Fruit fly (Drosophila melanogaster): Measurements from ENCODE around the gene Gr98a.
A peak's percentile ranks its signal among the peaks of the same experiment; 100 is the strongest.

Gene Gr98a

DNA sequence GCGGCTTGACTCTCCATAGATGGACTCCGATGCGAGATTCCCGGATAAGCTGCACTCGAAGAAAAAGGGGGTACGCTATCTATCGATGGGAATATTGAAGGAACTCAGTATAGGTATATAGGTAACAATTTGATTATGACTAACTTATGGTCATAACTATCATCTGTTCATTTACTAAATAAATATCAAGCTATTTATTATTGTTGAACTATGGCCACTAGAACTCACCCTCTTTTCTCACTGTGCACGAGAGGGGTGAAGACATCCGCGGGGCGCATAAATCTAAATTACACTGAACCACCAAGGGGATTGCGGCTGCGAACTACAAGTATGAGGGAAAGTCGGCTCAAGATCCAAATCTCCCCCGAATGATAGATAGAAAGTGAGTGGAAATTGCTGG is 47.1 kb upstream of the Gr98a start, which contains the start of gene CG44290 (continued):
- TF ChIP-seq lmd (GFP tag; IDR thresholded peaks at IDR 0.05) (peak; percentile 39), CG1602 (GFP tag; optimal IDR thresholded peaks at IDR 0.05) (peak; percentile 10), pnt (GFP tag; optimal IDR thresholded peaks at IDR 0.05) (peak; percentile 53), Elba2 (GFP tag; optimal IDR thresholded peaks at IDR 0.05) (no peak), sr (GFP tag; IDR thresholded peaks at IDR 0.05) (no peak), CG13296 (GFP tag; optimal IDR thresholded peaks at IDR 0.05) (no peak), CG12299 (tag; optimal IDR thresholded peaks at IDR 0.05) (no peak), sima (GFP tag; optimal IDR thresholded peaks at IDR 0.05) (no peak), CG14441 (GFP tag; IDR thresholded peaks at IDR 0.05) (no peak), CG18619 (GFP tag; optimal IDR thresholded peaks at IDR 0.05) (no peak), CG2202 (tag; optimal IDR thresholded peaks at IDR 0.05) (peak; percentile 25), otp (GFP tag; IDR thresholded peaks at IDR 0.05) (peak; percentile 66; the same call in 1 of the 3 replicates), CG7839 (tag; optimal IDR thresholded peaks at IDR 0.05) (peak; percentile 57), CG17385 (GFP tag; optimal IDR thresholded peaks at IDR 0.05) (peak; percentile 23), sug (tag; optimal IDR thresholded peaks at IDR 0.05) (no peak)

DNA sequence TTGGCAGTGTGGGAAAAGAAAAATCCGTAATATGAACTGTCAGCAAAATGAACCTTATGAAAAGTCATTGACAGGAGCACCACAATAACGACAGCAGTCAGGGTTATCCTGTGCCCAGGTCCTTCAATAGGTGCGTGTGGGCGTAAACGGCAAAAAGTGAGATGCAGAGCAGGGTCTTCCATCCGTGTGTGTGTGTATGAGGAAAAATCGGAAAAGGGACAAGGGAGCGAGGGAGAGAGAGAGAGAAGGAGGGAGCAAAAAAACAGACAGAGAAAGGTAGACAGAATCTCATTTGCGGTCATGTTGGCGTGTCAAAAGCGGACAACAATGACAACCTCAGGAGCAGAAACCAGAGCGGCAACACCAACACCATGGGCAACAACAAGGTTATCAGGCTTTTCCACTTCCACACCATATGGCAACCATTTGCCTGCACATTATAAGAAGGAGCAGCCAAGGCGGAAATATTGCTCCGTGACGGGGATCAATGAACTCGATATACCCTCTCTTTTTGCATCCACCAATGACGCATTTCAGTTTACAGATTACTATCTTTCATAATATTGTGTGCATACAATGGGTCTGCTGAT is 46.4 kb upstream of the Gr98a start:
- TF ChIP-seq Nf-YB (GFP tag; optimal IDR thresholded peaks at IDR 0.05) (peak; percentile 6), tll (GFP tag; optimal IDR thresholded peaks at IDR 0.05) (peak in 1 of 2 experiments; percentile 88), zen (tag; optimal IDR thresholded peaks at IDR 0.05) (peak; percentile 51), CG1832 (GFP tag; optimal IDR thresholded peaks at IDR 0.05) (peak; percentile 42), Poxn (GFP tag; IDR thresholded peaks at IDR 0.05) (no peak), CG2678 (tag; optimal IDR thresholded peaks at IDR 0.05) (no peak), Hmx (GFP tag; optimal IDR thresholded peaks at IDR 0.05) (no peak), twi (tag; optimal IDR thresholded peaks at IDR 0.05) (peak; percentile 95), Med (GFP tag) (no peak), CG12391 (tag; optimal IDR thresholded peaks at IDR 0.05) (no peak), D (optimal IDR thresholded peaks at IDR 0.05) (peak; percentile 12), D (GFP tag; optimal IDR thresholded peaks at IDR 0.05) (no peak), CG3838 (GFP tag; optimal IDR thresholded peaks at IDR 0.05) (no peak), CG4360 (GFP tag; IDR thresholded peaks at IDR 0.05) (0 out of 2 replicates have a peak, but pooled peaks have one; percentile 21), Sox102F (GFP tag; optimal IDR thresholded peaks at IDR 0.05) (no peak), odd (GFP tag; optimal IDR thresholded peaks at IDR 0.05) (no peak), D19A (tag; optimal IDR thresholded peaks at IDR 0.05) (peak; percentile 64)

DNA sequence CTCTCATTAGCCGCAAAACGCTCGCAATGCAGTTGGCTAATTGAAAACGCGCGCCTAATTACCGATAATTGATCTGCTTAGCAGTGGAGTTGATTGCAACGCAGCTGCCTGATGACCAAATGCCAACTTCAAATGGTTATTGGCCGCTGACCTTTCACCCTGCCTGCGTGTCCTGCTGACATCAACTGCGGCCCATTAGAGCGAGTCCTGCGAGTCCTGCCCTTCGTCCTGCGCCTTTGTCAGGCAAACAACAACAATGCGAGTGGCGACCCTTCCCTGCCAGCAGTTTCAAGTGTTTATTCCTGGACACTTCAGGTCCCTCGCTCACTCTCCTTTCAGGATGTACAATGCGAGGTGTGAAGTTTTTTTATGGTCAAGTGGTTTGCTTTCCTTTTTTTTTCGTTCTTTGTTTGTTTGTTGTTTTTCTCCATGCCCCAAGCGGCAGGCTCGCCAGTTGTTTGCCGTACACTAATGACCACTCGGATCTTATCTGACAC is 45.2 kb upstream of the Gr98a start:
- TF ChIP-seq CG33213 (GFP tag; optimal IDR thresholded peaks at IDR 0.05) (no peak), Nf-YC (tag; optimal IDR thresholded peaks at IDR 0.05) (no peak), eve (GFP tag; optimal IDR thresholded peaks at IDR 0.05) (peak in 1 of 2 experiments; percentile 29), zen (tag; optimal IDR thresholded peaks at IDR 0.05) (peak; percentile 77), CG16813 (GFP tag; IDR thresholded peaks at IDR 0.05; ENCODE audit: partially characterized antibody) (no peak), zfh1 (GFP tag; IDR thresholded peaks at IDR 0.05) (no peak), CG6689 (GFP tag; IDR thresholded peaks at IDR 0.05) (no peak), dati (GFP tag; IDR thresholded peaks at IDR 0.05) (no peak), CG34224 (GFP tag; IDR thresholded peaks at IDR 0.05; ENCODE audit: partially characterized antibody) (no peak), run (tag; optimal IDR thresholded peaks at IDR 0.05) (no peak), disco-r (GFP tag; optimal IDR thresholded peaks at IDR 0.05) (no peak), ato (GFP tag; IDR thresholded peaks at IDR 0.05; ENCODE audit: partially characterized antibody) (no peak), CG32772 (GFP tag; IDR thresholded peaks at IDR 0.05) (no peak), twi (tag; optimal IDR thresholded peaks at IDR 0.05) (peak; percentile 13), CG11247 (GFP tag; IDR thresholded peaks at IDR 0.05) (no peak), lov (optimal IDR thresholded peaks at IDR 0.05) (no peak), lov (GFP tag; IDR thresholded peaks at IDR 0.05) (no peak), D (optimal IDR thresholded peaks at IDR 0.05) (peak; percentile 79), D (GFP tag; optimal IDR thresholded peaks at IDR 0.05) (no peak), CG31224 (GFP tag; IDR thresholded peaks at IDR 0.05) (no peak), CG1647 (GFP tag; optimal IDR thresholded peaks at IDR 0.05) (no peak), tll (GFP tag; optimal IDR thresholded peaks at IDR 0.05) (peak in 1 of 2 experiments; percentile 91), CG4360 (GFP tag; IDR thresholded peaks at IDR 0.05) (peak; percentile 74)

Data from whole organism, embryonic.